Worm (Caenorhabditis elegans): ENCODE measurements around the gene djr-1.1.

DNA sequence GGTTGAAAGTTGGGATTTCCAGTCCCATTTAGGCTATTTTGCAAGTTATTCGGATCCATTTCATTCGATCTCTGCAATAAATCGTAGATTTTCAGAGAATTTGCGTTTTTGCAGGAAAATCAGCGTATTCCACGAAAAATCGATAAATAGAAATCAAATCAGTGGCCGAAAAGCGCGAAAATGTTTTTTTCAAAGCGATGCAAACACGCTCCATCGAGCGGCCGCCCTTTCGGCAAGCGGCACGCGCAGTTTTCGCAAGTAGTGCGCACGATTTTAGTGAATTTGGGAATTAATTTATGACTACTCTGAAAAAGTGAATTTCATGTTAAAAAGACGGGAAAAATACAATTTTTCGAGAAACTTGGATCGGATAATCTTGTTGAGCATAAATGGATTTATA is 35.3 kb upstream of the djr-1.1 start:
- TF ChIP-seq W03F9.2 (tag; optimal IDR thresholded peaks at IDR 0.05) (peak; percentile 93), dao-5 (tag; optimal IDR thresholded peaks at IDR 0.05) (peak; percentile 32), him-1 (tag; optimal IDR thresholded peaks at IDR 0.05) (peak; percentile 49)

Data from whole organism, L4/young adult.